Worm (Caenorhabditis elegans): ENCODE data around the gene K08H10.6.

- TF ChIP-seq pha-4 (tag; optimal IDR thresholded peaks at IDR 0.05) (peak; percentile 84), unc-62 (GFP tag; optimal IDR thresholded peaks at IDR 0.05) (peak; percentile 21), nhr-11 (tag; optimal IDR thresholded peaks at IDR 0.05) (no peak)
These were observed 46.6 kb upstream of the K08H10.6 start for ce11 chrV:10042254-10042653.
